Worm (Caenorhabditis elegans) whole organism, mixed stage, embryonic: ENCODE measurements around the gene nrf-5.

Source experiments
- M03D4.4 ChIP-seq: sonication (generic microtip); optimal IDR thresholded peaks from 2 replicates; lab custom pipeline; 2017; ENCODE audit warnings: mild to moderate bottlenecking, missing genetic modification characterization, missing compliant biosample characterization
- bed-3 ChIP-seq: fragments of 200-800 bp; sonication (Bioruptor generic); optimal IDR thresholded peaks from 3 replicates; lab custom pipeline; 2018; ENCODE audit warnings: mild to moderate bottlenecking, missing genetic modification characterization, moderate library complexity, missing compliant biosample characterization
- blmp-1 ChIP-seq: fragments of 150-350 bp; optimal IDR thresholded peaks from 2 replicates; lab custom pipeline; 2014; ENCODE audit warnings: missing biosample characterization, missing genetic modification characterization
- ceh-83 ChIP-seq: fragments of 200-800 bp; sonication (Bioruptor generic); optimal IDR thresholded peaks from 2 replicates; lab custom pipeline; 2018; ENCODE audit warnings: mild to moderate bottlenecking, missing genetic modification characterization, missing compliant biosample characterization
- ces-1 ChIP-seq: fragments of 150-350 bp; optimal IDR thresholded peaks from 2 replicates; lab custom pipeline; 2014; ENCODE audit warnings: missing biosample characterization, missing genetic modification reagents, missing genetic modification characterization
- cnd-1 ChIP-seq: fragments of 200-800 bp; sonication (Bioruptor generic); optimal IDR thresholded peaks from 2 replicates; lab custom pipeline; 2018; ENCODE audit warnings: mild to moderate bottlenecking, missing genetic modification characterization, missing compliant biosample characterization
- drap-1 ChIP-seq: fragments of 200-800 bp; sonication (Bioruptor generic); optimal IDR thresholded peaks from 3 replicates; lab custom pipeline; 2018; ENCODE audit warnings: mild to moderate bottlenecking, missing genetic modification characterization, missing compliant biosample characterization
- elt-1 ChIP-seq: sonication (generic microtip); optimal IDR thresholded peaks from 2 replicates; lab custom pipeline; 2017; ENCODE audit warnings: missing genetic modification characterization, mild to moderate bottlenecking, missing compliant biosample characterization, antibody characterized with exemption, moderate library complexity, borderline replicate concordance; ENCODE audit not compliant: insufficient read depth
- elt-3 ChIP-seq: fragments of 150-350 bp; optimal IDR thresholded peaks from 2 replicates; lab custom pipeline; 2014; ENCODE audit warnings: missing biosample characterization, missing genetic modification characterization
- flh-1 ChIP-seq: fragments of 200-800 bp; sonication (Bioruptor generic); optimal IDR thresholded peaks from 2 replicates; lab custom pipeline; 2018; ENCODE audit warnings: mild to moderate bottlenecking, missing genetic modification characterization, moderate library complexity, missing compliant biosample characterization
- ham-2 ChIP-seq: fragments of 200-800 bp; sonication (Bioruptor generic); optimal IDR thresholded peaks from 2 replicates; lab custom pipeline; 2018; ENCODE audit warnings: mild to moderate bottlenecking, missing genetic modification characterization, missing compliant biosample characterization
- hlh-1 ChIP-seq: fragments of 150-350 bp; optimal IDR thresholded peaks from 2 replicates; lab custom pipeline; 2014; ENCODE audit warnings: missing biosample characterization, missing genetic modification reagents, missing genetic modification characterization
- lin-13 ChIP-seq: fragments of 150-350 bp; optimal IDR thresholded peaks from 2 replicates; lab custom pipeline; 2014; ENCODE audit warnings: missing biosample characterization, missing genetic modification characterization
- lin-32 ChIP-seq: fragments of 200-800 bp; sonication (Bioruptor generic); optimal IDR thresholded peaks from 2 replicates; lab custom pipeline; 2018; ENCODE audit warnings: mild to moderate bottlenecking, missing genetic modification characterization, missing compliant biosample characterization
- lsy-2 ChIP-seq: fragments of 150-350 bp; optimal IDR thresholded peaks from 2 replicates; lab custom pipeline; 2014; ENCODE audit warnings: missing biosample characterization, missing genetic modification characterization
- mab-5 ChIP-seq: fragments of 150-350 bp; optimal IDR thresholded peaks from 2 replicates; lab custom pipeline; 2014; ENCODE audit warnings: missing biosample characterization, missing genetic modification characterization
- mls-2 ChIP-seq: sonication (generic microtip); optimal IDR thresholded peaks from 2 replicates; lab custom pipeline; 2016; ENCODE audit warnings: mild to moderate bottlenecking, missing genetic modification characterization, moderate library complexity, missing compliant biosample characterization
- nhr-12 ChIP-seq: fragments of 150-350 bp; optimal IDR thresholded peaks from 2 replicates; lab custom pipeline; 2014; ENCODE audit warnings: missing biosample characterization, missing genetic modification characterization
- nhr-2 ChIP-seq: fragments of 150-350 bp; optimal IDR thresholded peaks from 2 replicates; lab custom pipeline; 2014; ENCODE audit warnings: missing biosample characterization, missing genetic modification characterization
- nhr-237 ChIP-seq: fragments of 150-350 bp; optimal IDR thresholded peaks from 2 replicates; lab custom pipeline; 2014; ENCODE audit warnings: missing biosample characterization, missing genetic modification characterization
- nhr-28 ChIP-seq: fragments of 150-350 bp; optimal IDR thresholded peaks from 2 replicates; lab custom pipeline; 2014; ENCODE audit warnings: missing biosample characterization, missing genetic modification characterization
- nhr-76 ChIP-seq: sonication (generic microtip); optimal IDR thresholded peaks from 2 replicates; lab custom pipeline; 2017; ENCODE audit warnings: missing biosample characterization, missing genetic modification characterization
- sem-2 ChIP-seq: fragments of 200-800 bp; sonication (Bioruptor generic); optimal IDR thresholded peaks from 2 replicates; lab custom pipeline; 2018; ENCODE audit warnings: mild to moderate bottlenecking, missing genetic modification characterization, missing compliant biosample characterization
- snpc-4 ChIP-seq: fragments of 150-350 bp; optimal IDR thresholded peaks from 2 replicates; lab custom pipeline; 2014; ENCODE audit warnings: missing biosample characterization, missing genetic modification characterization
- sptf-1 ChIP-seq: sonication (generic microtip); optimal IDR thresholded peaks from 2 replicates; lab custom pipeline; 2017; ENCODE audit warnings: mild to moderate bottlenecking, missing genetic modification characterization, moderate library complexity, missing compliant biosample characterization
- unc-120 ChIP-seq: sonication (generic microtip); optimal IDR thresholded peaks from 2 replicates; lab custom pipeline; 2017; ENCODE audit warnings: missing genetic modification characterization, missing compliant biosample characterization; ENCODE audit not compliant: poor library complexity, severe bottlenecking
- unc-39 ChIP-seq: fragments of 150-350 bp; optimal IDR thresholded peaks from 2 replicates; lab custom pipeline; 2014; ENCODE audit warnings: missing biosample characterization, missing genetic modification characterization
- zip-8 ChIP-seq: fragments of 150-350 bp; optimal IDR thresholded peaks from 2 replicates; lab custom pipeline; 2014; ENCODE audit warnings: missing biosample characterization, missing genetic modification characterization
- ztf-11 ChIP-seq: fragments of 150-350 bp; optimal IDR thresholded peaks from 2 replicates; lab custom pipeline; 2014; ENCODE audit warnings: missing biosample characterization, missing genetic modification characterization

nrf-5 gene

ce11 chrV:13848379-13848778 is 20.3 kb downstream of the nrf-5 start, which contains the start of gene srx-133:
Gene srx-133, plus strand, starts transcription at chrV:13848679.
- TF ChIP-seq ces-1 (GFP tag; lab: Kevin White, UChicago) (no peak), nhr-237 (tag; lab: Kevin White, UChicago) (no peak), nhr-12 (tag; lab: Kevin White, UChicago) (no peak)

- TF ChIP-seq ces-1 (GFP tag; lab: Kevin White, UChicago) = no peak
- no peak for TF ChIP-seq ham-2 (GFP tag; lab: Kevin White, UChicago)
- TF ChIP-seq unc-39 (tag; lab: Kevin White, UChicago) = no peak
- TF ChIP-seq bed-3 (GFP tag; lab: Kevin White, UChicago) = no peak
- TF ChIP-seq elt-3 (tag; lab: Kevin White, UChicago) = no peak
- no peak for TF ChIP-seq zip-8
- no peak for TF ChIP-seq M03D4.4
- no peak for TF ChIP-seq mab-5
- no peak for TF ChIP-seq nhr-12 (tag; lab: Kevin White, UChicago)
- no peak for TF ChIP-seq lin-32 (GFP tag; lab: Kevin White, UChicago)
- no peak for TF ChIP-seq nhr-76
- no peak for TF ChIP-seq lin-13 (tag; lab: Kevin White, UChicago)
- TF ChIP-seq flh-1 (GFP tag; lab: Kevin White, UChicago) = no peak
- no peak for TF ChIP-seq elt-1 (tag; lab: Kevin White, UChicago)
- no peak for TF ChIP-seq ceh-83
- TF ChIP-seq sptf-1 (tag; lab: Kevin White, UChicago) = no peak
- no peak for TF ChIP-seq mls-2 (tag; lab: Kevin White, UChicago)
- TF ChIP-seq drap-1 (GFP tag; lab: Kevin White, UChicago) = no peak
Observed at ce11 chrV:13850170-13850569, 22.1 kb downstream of the nrf-5 start, which contains the start of gene hpx-2. Gene hpx-2, plus strand, starts transcription at chrV:13850470.

- TF ChIP-seq lin-32 (GFP tag; lab: Kevin White, UChicago) (no peak), flh-1 (GFP tag; lab: Kevin White, UChicago) (no peak), blmp-1 (tag; lab: Kevin White, UChicago) (no peak), elt-3 (tag; lab: Kevin White, UChicago) (no peak), mab-5 (no peak)
- TF ChIP-seq, all 35 proteins: peak for 0
Observed at ce11 chrV:13854306-13854705, 26.2 kb downstream of the nrf-5 start, which contains the start of gene ttr-21. Gene ttr-21, minus strand, starts transcription at chrV:13854405.

- TF ChIP-seq nhr-12 (tag; lab: Kevin White, UChicago) = no peak
- TF ChIP-seq lsy-2 (tag; lab: Kevin White, UChicago) = no peak
- no peak for TF ChIP-seq mls-2 (tag; lab: Kevin White, UChicago)
- TF ChIP-seq blmp-1 (tag; lab: Kevin White, UChicago) = no peak
- no peak for TF ChIP-seq nhr-2 (tag; lab: Kevin White, UChicago)
- no peak for TF ChIP-seq nhr-28
- no peak for TF ChIP-seq unc-120 (tag; lab: Kevin White, UChicago)
- no peak for TF ChIP-seq elt-1 (tag; lab: Kevin White, UChicago)
- TF ChIP-seq nhr-237 (tag; lab: Kevin White, UChicago) = no peak
- no peak for TF ChIP-seq bed-3 (GFP tag; lab: Kevin White, UChicago)
- no peak for TF ChIP-seq snpc-4 (tag; lab: Kevin White, UChicago)
Observed at ce11 chrV:13856376-13856775, 28.3 kb downstream of the nrf-5 start, which contains the start of gene srx-134. Gene srx-134, minus strand, starts transcription at chrV:13856476.

- TF ChIP-seq nhr-76 (no peak), ztf-11 (tag; lab: Kevin White, UChicago) (no peak), flh-1 (GFP tag; lab: Kevin White, UChicago) (no peak), hlh-1 (tag; lab: Kevin White, UChicago) (no peak), lin-32 (GFP tag; lab: Kevin White, UChicago) (no peak), sem-2 (GFP tag; lab: Kevin White, UChicago) (no peak), unc-120 (tag; lab: Kevin White, UChicago) (no peak), ham-2 (GFP tag; lab: Kevin White, UChicago) (no peak), blmp-1 (tag; lab: Kevin White, UChicago) (no peak), nhr-12 (tag; lab: Kevin White, UChicago) (no peak), ces-1 (GFP tag; lab: Kevin White, UChicago) (no peak)
Observed at ce11 chrV:13857132-13857531, 29.1 kb downstream of the nrf-5 start, which contains the start of gene srx-136. Gene srx-136, plus strand, starts transcription at chrV:13857432.

- TF ChIP-seq nhr-237 (tag; lab: Kevin White, UChicago) (no peak), cnd-1 (tag; lab: Kevin White, UChicago) (no peak), lin-32 (GFP tag; lab: Kevin White, UChicago) (no peak), ham-2 (GFP tag; lab: Kevin White, UChicago) (no peak)
Observed at ce11 chrV:13858906-13859305, 30.8 kb downstream of the nrf-5 start, which contains the start of gene srx-135. Gene srx-135, plus strand, starts transcription at chrV:13859206.
